Worm (Caenorhabditis elegans) whole organism, L3 larva: ENCODE results near the gene vps-33.1.

ENCODE experiments used
- fkh-2 ChIP-seq: fragments of 150-350 bp; optimal IDR thresholded peaks from 2 replicates; lab custom pipeline; 2014; ENCODE audit warnings: missing biosample characterization, missing genetic modification reagents, missing genetic modification characterization
- lsy-12 ChIP-seq: sonication (generic microtip); optimal IDR thresholded peaks from 2 replicates; lab custom pipeline; 2016; ENCODE audit warnings: mild to moderate bottlenecking, missing genetic modification characterization, missing compliant biosample characterization
- nhr-237 ChIP-seq: fragments of 150-350 bp; optimal IDR thresholded peaks from 2 replicates; lab custom pipeline; 2014; ENCODE audit warnings: missing biosample characterization, missing genetic modification characterization
- zag-1 ChIP-seq: fragments of 150-350 bp; optimal IDR thresholded peaks from 2 replicates; lab custom pipeline; 2014; ENCODE audit warnings: missing biosample characterization, missing genetic modification characterization

ce11 chrIII:8731973-8732372 lies 31.2 kb downstream of the vps-33.1 start:
- TF ChIP-seq zag-1 (tag; lab: Kevin White, UChicago) (no peak), lsy-12 (tag; lab: Kevin White, UChicago) (no peak), fkh-2 (tag; lab: Kevin White, UChicago) (no peak), nhr-237 (tag; lab: Kevin White, UChicago) (no peak)
